Worm (Caenorhabditis elegans) whole organism, early embryonic: ENCODE measurements around the gene D1054.5.

Source experiments
- B0310.2 ChIP-seq: sonication (generic microtip); optimal IDR thresholded peaks from 2 replicates; lab custom pipeline; 2016; ENCODE audit warnings: mild to moderate bottlenecking, missing genetic modification characterization, missing compliant biosample characterization
- F13C5.2 ChIP-seq: sonication (generic microtip); optimal IDR thresholded peaks from 2 replicates; lab custom pipeline; 2017; ENCODE audit warnings: mild to moderate bottlenecking, missing genetic modification characterization, inconsistent platforms, missing compliant biosample characterization
- aly-1 ChIP-seq: sonication (generic microtip); optimal IDR thresholded peaks from 2 replicates; lab custom pipeline; 2016; ENCODE audit warnings: missing genetic modification characterization, missing compliant biosample characterization
- ama-1 ChIP-seq: fragments of 150-350 bp; optimal IDR thresholded peaks from 2 replicates; lab custom pipeline; 2014
- ceh-13 ChIP-seq: fragments of 200-800 bp; sonication (Bioruptor generic); optimal IDR thresholded peaks from 2 replicates; lab custom pipeline; 2018; ENCODE audit warnings: mild to moderate bottlenecking, missing genetic modification characterization, missing compliant biosample characterization
- ceh-36 ChIP-seq: sonication (generic microtip); optimal IDR thresholded peaks from 2 replicates; lab custom pipeline; 2016; ENCODE audit warnings: missing genetic modification characterization, inconsistent platforms, missing compliant biosample characterization
- ets-7 ChIP-seq: sonication (generic microtip); optimal IDR thresholded peaks from 2 replicates; lab custom pipeline; 2016; ENCODE audit warnings: missing genotype, missing genetic modification characterization, missing compliant biosample characterization
- flt-1 ChIP-seq: fragments of 200-800 bp; sonication (Bioruptor generic); IDR thresholded peaks from 2 replicates; pipeline ENCODE4 v1.3.6; 2022; ENCODE audit warnings: missing genetic modification characterization, missing compliant biosample characterization
- hmbx-1 ChIP-seq: sonication (generic microtip); optimal IDR thresholded peaks from 2 replicates; lab custom pipeline; 2016; ENCODE audit warnings: mild to moderate bottlenecking, missing genetic modification characterization, missing compliant biosample characterization
- hmg-4 ChIP-seq: fragments of 200-800 bp; sonication (Bioruptor generic); optimal IDR thresholded peaks from 2 replicates; lab custom pipeline; 2018; ENCODE audit warnings: mild to moderate bottlenecking, missing genetic modification characterization, missing compliant biosample characterization
- hnd-1 ChIP-seq: sonication (generic microtip); optimal IDR thresholded peaks from 2 replicates; lab custom pipeline; 2016; ENCODE audit warnings: missing genetic modification characterization, missing compliant biosample characterization
- pes-1 ChIP-seq: fragments of 200-800 bp; sonication (Bioruptor generic); IDR thresholded peaks from 2 replicates; pipeline ENCODE4 v1.3.6; 2022; ENCODE audit warnings: missing genetic modification reagents, missing genetic modification characterization, missing compliant biosample characterization
- scrt-1 ChIP-seq: fragments of 200-800 bp; sonication (Bioruptor generic); IDR thresholded peaks from 2 replicates; pipeline ENCODE4 v1.3.6; 2022; ENCODE audit warnings: missing genetic modification characterization, missing compliant biosample characterization
- sea-1 ChIP-seq: fragments of 200-800 bp; sonication (Bioruptor generic); conservative IDR thresholded peaks from 2 replicates; pipeline ENCODE4 v1.3.6; 2022; ENCODE audit warnings: missing genetic modification characterization, missing compliant biosample characterization
- tbx-11 ChIP-seq: fragments of 200-800 bp; sonication (Bioruptor generic); IDR thresholded peaks from 2 replicates; pipeline ENCODE4 v1.3.6; 2022; ENCODE audit warnings: missing genetic modification characterization, missing compliant biosample characterization
- tbx-37 ChIP-seq: fragments of 200-800 bp; sonication (Bioruptor generic); conservative IDR thresholded peaks from 2 replicates; pipeline ENCODE4 v1.3.6; 2022; ENCODE audit warnings: missing genetic modification reagents, missing genetic modification characterization, missing compliant biosample characterization
- tra-4 ChIP-seq: sonication (generic microtip); optimal IDR thresholded peaks from 2 replicates; lab custom pipeline; 2017; ENCODE audit warnings: missing genetic modification characterization, missing compliant biosample characterization

Gene D1054.5

DNA sequence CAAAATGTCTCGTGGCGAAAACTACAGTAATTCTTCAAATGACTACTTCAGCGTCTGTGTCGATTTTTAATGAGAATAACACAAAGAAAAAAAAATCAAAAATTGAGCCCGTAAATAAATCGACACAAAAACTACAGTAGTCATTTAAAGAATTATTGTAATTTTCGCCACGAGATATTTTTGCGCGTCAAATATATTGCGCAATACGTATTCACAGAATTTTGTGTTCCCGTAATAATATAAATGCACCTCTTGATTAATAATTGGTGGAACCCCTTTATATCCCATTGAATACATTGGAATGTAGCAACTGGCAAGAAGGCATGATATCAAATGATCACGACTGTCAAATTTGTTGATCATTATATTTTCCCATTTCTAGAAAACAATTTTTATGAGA, 7.5 kb downstream of the D1054.5 start:
- TF ChIP-seq ceh-36 (tag; lab: Kevin White, UChicago) (no peak), aly-1 (no peak), pes-1 (GFP tag; lab: Robert Waterston, UW) (no peak), tbx-11 (no peak), sea-1 (GFP tag; lab: Robert Waterston, UW) (no peak), flt-1 (GFP tag; lab: Robert Waterston, UW) (no peak), hnd-1 (tag; lab: Kevin White, UChicago) (no peak), ceh-13 (GFP tag; lab: Kevin White, UChicago) (no peak)

DNA sequence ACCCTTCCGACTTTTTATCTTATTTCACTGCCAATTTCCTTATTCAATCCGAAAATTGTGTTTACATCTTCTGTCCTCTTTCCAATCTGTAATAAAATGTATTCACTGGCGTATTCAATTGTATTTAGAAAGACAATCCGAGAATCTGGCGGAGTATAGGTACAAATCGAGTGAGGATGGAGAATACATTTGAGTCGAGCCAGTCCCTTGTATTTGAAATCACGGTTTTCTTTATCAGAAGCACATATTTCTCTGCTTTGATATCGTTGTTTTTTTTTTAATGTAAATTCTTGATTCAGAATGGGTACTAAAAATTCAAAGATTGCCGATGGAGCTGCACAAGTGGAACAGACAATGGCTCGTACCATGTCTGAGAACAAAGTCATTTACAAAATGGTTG, 12.3 kb downstream of the D1054.5 start, which contains the start of gene ocr-1:
TSS of gene ocr-1 (plus strand) at position 301 of the 400 bp plus-strand sequence.
- TF ChIP-seq tra-4 (tag; lab: Kevin White, UChicago) (no peak), hmbx-1 (tag; lab: Kevin White, UChicago) (no peak), sea-1 (GFP tag; lab: Robert Waterston, UW) (no peak), hmg-4 (GFP tag; lab: Kevin White, UChicago) (no peak), ama-1 (lab: Kevin White, UChicago) (no peak), F13C5.2 (tag; lab: Kevin White, UChicago) (no peak), scrt-1 (GFP tag; lab: Robert Waterston, UW) (no peak), flt-1 (GFP tag; lab: Robert Waterston, UW) (no peak), tbx-37 (no peak), B0310.2 (tag; lab: Kevin White, UChicago) (no peak), ceh-36 (tag; lab: Kevin White, UChicago) (no peak), ets-7 (tag; lab: Kevin White, UChicago) (no peak), ceh-13 (GFP tag; lab: Kevin White, UChicago) (no peak), hnd-1 (tag; lab: Kevin White, UChicago) (no peak), pes-1 (GFP tag; lab: Robert Waterston, UW) (no peak), aly-1 (no peak), tbx-11 (no peak)

DNA sequence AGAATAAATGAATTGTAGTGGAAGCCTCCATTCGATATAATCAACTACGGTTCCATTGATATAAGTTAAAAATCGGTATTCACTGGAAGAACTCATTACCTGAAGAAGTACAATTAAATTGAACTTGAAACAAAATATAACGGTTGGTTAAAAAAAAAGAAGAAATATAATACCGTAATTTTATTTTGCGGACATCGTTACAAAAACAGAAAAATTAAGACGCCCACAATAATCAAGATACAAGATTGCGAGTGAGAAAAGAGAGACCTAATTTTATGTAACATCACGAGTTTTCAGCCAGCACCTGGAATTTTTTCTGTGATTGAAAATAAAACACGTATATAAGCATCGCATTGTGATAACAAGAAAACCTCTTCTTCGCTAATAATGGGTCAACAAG, 13.7 kb downstream of the D1054.5 start, which contains the start of gene sre-6:
TSS of gene sre-6 (minus strand) at position 101 of the 400 bp plus-strand sequence.
- no peak for TF ChIP-seq sea-1 (GFP tag; lab: Robert Waterston, UW)
- TF ChIP-seq ceh-36 (tag; lab: Kevin White, UChicago), result no peak
- no peak for TF ChIP-seq pes-1 (GFP tag; lab: Robert Waterston, UW)
- no peak for TF ChIP-seq hmg-4 (GFP tag; lab: Kevin White, UChicago)

DNA sequence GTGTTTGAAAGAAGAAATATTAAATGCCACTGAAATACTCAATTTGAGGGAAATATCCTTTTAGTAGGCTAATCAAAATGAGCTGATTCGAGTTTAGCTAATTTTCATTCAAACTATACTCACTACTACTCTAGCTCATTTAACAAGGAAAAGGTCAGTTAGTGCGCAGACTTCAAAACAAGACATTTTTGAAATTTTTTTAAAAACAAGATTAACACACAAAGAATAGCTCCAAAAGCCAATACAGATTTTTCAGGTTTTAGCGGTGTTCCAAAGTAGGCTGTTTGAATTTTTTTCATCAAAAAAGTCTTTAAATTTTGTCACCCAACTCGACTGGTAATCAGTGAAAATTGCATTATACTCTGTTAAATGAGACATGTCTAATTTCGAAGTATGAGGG, 15.5 kb downstream of the D1054.5 start:
- TF ChIP-seq hnd-1 (tag; lab: Kevin White, UChicago) (no peak), hmg-4 (GFP tag; lab: Kevin White, UChicago) (no peak), scrt-1 (GFP tag; lab: Robert Waterston, UW) (no peak), hmbx-1 (tag; lab: Kevin White, UChicago) (no peak), F13C5.2 (tag; lab: Kevin White, UChicago) (no peak), ceh-36 (tag; lab: Kevin White, UChicago) (no peak), tra-4 (tag; lab: Kevin White, UChicago) (no peak)

DNA sequence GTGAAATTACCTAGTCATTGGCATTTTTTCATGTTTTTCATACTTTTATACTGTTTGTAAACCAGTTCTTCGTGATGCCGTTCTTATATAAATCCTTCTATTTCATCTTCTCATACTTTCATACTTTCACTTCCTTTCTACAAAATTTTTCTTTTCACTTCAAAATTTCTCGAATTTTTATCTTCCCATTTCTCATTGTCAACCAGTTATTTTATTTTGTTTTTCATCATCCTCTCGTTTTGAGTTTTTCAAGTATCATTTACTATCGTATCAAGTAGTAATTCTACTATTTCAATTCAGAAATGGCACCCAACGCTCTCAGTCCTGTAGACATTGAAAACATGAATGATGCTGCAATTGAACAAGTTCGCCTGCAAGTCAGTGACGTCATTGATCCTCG, 17.7 kb downstream of the D1054.5 start, which contains the start of gene F28H7.8:
TSS of gene F28H7.8 (plus strand) at position 301 of the 400 bp plus-strand sequence.
- TF ChIP-seq ceh-36 (tag; lab: Kevin White, UChicago) (no peak), flt-1 (GFP tag; lab: Robert Waterston, UW) (no peak), aly-1 (no peak), sea-1 (GFP tag; lab: Robert Waterston, UW) (no peak), ets-7 (tag; lab: Kevin White, UChicago) (no peak), tbx-37 (no peak), hnd-1 (tag; lab: Kevin White, UChicago) (no peak), pes-1 (GFP tag; lab: Robert Waterston, UW) (no peak), ceh-13 (GFP tag; lab: Kevin White, UChicago) (no peak), ama-1 (lab: Kevin White, UChicago) (no peak), B0310.2 (tag; lab: Kevin White, UChicago) (no peak), hmbx-1 (tag; lab: Kevin White, UChicago) (no peak), scrt-1 (GFP tag; lab: Robert Waterston, UW) (no peak)

DNA sequence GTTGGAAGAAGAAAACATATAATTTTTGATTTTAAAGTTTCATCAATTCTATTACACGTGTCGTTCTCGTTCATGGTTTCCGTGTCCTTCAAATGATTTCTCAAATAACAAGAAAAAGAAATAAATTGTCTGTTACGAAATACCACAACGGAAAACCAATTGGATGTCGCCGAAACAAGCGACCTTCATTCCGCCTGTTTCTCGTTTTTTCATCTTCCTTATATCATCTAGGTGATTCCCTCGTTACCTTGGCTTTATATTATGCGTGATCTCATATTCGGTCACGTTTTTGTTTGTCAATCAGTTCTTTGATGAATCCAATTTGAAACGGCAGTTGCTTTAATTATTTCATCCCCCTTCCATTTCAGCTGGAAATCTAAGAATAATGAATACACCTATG, 19.2 kb downstream of the D1054.5 start:
- no peak for TF ChIP-seq ceh-36 (tag; lab: Kevin White, UChicago)
- no peak for TF ChIP-seq scrt-1 (GFP tag; lab: Robert Waterston, UW)
- no peak for TF ChIP-seq aly-1
- no peak for TF ChIP-seq ceh-13 (GFP tag; lab: Kevin White, UChicago)
- no peak for TF ChIP-seq F13C5.2 (tag; lab: Kevin White, UChicago)
- TF ChIP-seq ama-1 (lab: Kevin White, UChicago), result no peak
- no peak for TF ChIP-seq flt-1 (GFP tag; lab: Robert Waterston, UW)
- no peak for TF ChIP-seq tra-4 (tag; lab: Kevin White, UChicago)
- no peak for TF ChIP-seq sea-1 (GFP tag; lab: Robert Waterston, UW)
- no peak for TF ChIP-seq hmbx-1 (tag; lab: Kevin White, UChicago)
- no peak for TF ChIP-seq hmg-4 (GFP tag; lab: Kevin White, UChicago)
- no peak for TF ChIP-seq tbx-37
- TF ChIP-seq ets-7 (tag; lab: Kevin White, UChicago), result no peak
- no peak for TF ChIP-seq hnd-1 (tag; lab: Kevin White, UChicago)
- no peak for TF ChIP-seq B0310.2 (tag; lab: Kevin White, UChicago)
- no peak for TF ChIP-seq tbx-11

DNA sequence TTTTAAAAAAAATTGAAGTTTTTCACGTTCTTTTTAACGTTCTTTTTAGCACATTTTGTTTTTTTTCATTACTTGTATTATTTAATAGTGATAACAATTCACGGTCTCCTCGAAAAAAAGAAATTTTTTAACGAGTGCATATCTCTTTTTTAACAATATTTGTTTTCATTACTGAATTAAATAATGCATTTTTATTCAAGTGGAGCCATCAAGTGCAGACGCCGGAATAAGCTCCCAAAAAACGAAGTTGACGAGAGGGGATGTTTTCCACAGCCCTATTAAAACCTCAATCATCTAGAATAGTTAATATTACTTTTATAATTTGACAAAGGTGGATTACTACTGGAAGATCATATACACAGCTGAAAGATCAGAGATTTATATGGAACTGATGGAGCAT, 19.7 kb downstream of the D1054.5 start, which contains the start of gene irld-6:
TSS of gene irld-6 (minus strand) at position 101 of the 400 bp plus-strand sequence.
- TF ChIP-seq F13C5.2 (tag; lab: Kevin White, UChicago) (no peak), B0310.2 (tag; lab: Kevin White, UChicago) (no peak), hmbx-1 (tag; lab: Kevin White, UChicago) (no peak), scrt-1 (GFP tag; lab: Robert Waterston, UW) (no peak), ets-7 (tag; lab: Kevin White, UChicago) (no peak), aly-1 (no peak), tbx-11 (no peak), ceh-13 (GFP tag; lab: Kevin White, UChicago) (no peak), hnd-1 (tag; lab: Kevin White, UChicago) (no peak), hmg-4 (GFP tag; lab: Kevin White, UChicago) (no peak), tra-4 (tag; lab: Kevin White, UChicago) (no peak), ceh-36 (tag; lab: Kevin White, UChicago) (no peak), tbx-37 (no peak)
